Fruit fly (Drosophila melanogaster) whole organism: ENCODE results near the gene Med.

Source experiments
- CG8478 ChIP-seq: fragments of >200 bp; optimal IDR thresholded peaks from 2 replicates; lab custom pipeline; 2018; ENCODE audit warnings: inconsistent platforms
- Dll ChIP-seq: fragments of >200 bp; optimal IDR thresholded peaks from 2 replicates; lab custom pipeline; 2017
- EcR ChIP-seq, 2 experiments: fragments of >200 bp; optimal IDR thresholded peaks; 2 replicates each; lab custom pipeline; 2017; ENCODE audit warnings: missing biosample characterization in 2 of 2, missing genetic modification characterization in 2 of 2, missing genetic modification reagents in 2 of 2
- pan ChIP-seq: fragments of >200 bp; optimal IDR thresholded peaks from 2 replicates; lab custom pipeline; 2017
- psq ChIP-seq: fragments of >200 bp; optimal IDR thresholded peaks from 2 replicates; lab custom pipeline; 2017
- usp ChIP-seq: fragments of >200 bp; optimal IDR thresholded peaks from 2 replicates; lab custom pipeline; 2017; ENCODE audit warnings: missing biosample characterization, missing genetic modification characterization, mixed read lengths

Gene Med

DNA sequence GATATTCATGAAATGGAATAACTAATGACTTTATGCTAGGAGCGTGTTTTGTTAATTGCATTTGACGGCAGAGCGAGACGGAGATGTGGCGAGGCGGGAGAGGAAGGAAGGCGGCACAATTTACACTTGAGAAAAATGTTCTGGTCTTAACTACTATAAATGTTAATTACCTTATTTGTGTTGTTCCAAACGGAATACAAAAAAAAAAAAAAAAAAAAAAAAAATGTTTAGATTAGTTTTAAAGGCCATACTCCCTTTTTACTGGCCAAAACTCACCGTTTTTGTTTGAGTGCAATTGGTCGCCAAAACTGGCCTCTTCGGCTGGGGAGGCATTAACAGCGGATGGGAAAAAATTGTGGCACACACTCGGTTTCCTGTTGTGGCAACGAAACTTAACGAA, 16.3 kb downstream of the Med start:
- TF ChIP-seq EcR (GFP tag; optimal IDR thresholded peaks at IDR 0.05; lab: Kevin White, UChicago) (no peak), pan (no peak), usp (GFP tag; lab: Kevin White, UChicago) (no peak), Dll (lab: Kevin White, UChicago) (no peak), CG8478 (lab: Kevin White, UChicago) (no peak), psq (no peak)

DNA sequence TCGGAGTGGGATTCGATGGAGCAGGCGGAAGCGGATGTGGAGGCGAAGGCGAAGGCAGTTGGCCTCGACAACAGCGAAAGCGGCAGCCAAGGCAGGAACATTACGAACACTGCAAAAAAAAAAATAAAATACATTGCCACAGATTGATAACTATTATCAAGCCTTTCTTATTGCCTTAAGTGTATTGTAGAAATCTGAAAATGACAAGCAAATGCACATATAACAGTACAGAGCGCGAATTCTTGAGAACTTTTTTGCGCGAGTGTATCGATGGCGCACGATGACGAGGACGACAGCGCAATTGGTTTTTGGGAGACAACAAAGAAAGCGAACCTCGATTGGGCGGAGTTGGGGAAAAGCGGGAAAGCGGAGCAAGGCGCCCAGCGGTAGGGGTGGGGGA, 19.5 kb downstream of the Med start:
- TF ChIP-seq Dll (lab: Kevin White, UChicago) = no peak
- TF ChIP-seq CG8478 (lab: Kevin White, UChicago) = no peak
- TF ChIP-seq psq = no peak
- TF ChIP-seq pan = no peak
- no peak for TF ChIP-seq usp (GFP tag; lab: Kevin White, UChicago)
- no peak for TF ChIP-seq EcR (GFP tag; optimal IDR thresholded peaks at IDR 0.05; lab: Kevin White, UChicago)

dm6 chr3R:31632316-31632715, 21.5 kb downstream of the Med start:
- TF ChIP-seq usp (GFP tag; lab: Kevin White, UChicago) = no peak
- TF ChIP-seq CG8478 (lab: Kevin White, UChicago) = no peak
- TF ChIP-seq EcR (GFP tag; optimal IDR thresholded peaks at IDR 0.05; lab: Kevin White, UChicago) = no peak
- no peak for TF ChIP-seq Dll (lab: Kevin White, UChicago)

DNA sequence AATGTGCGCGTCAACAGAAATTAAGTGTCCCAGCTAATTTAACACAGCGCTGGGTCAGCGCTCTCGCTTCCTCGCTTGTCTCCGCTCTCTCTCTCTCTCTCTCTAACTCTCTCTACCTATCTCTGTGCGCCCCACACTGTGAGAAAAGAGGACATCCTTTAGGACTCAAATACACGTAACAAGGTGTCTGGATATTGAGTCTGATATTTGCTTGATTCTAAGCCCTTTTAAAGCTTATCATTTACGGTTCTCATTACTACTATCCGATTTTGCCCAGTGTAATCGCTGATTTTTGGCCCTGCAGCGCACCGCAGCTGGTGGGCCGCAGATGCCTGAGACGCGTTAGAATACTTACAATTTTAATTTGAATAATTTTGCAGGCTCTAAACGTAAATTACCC, 25.7 kb downstream of the Med start:
- TF ChIP-seq usp (GFP tag; lab: Kevin White, UChicago) = no peak
- TF ChIP-seq Dll (lab: Kevin White, UChicago) = no peak
- no peak for TF ChIP-seq psq
- no peak for TF ChIP-seq pan
- TF ChIP-seq CG8478 (lab: Kevin White, UChicago) = no peak
- no peak for TF ChIP-seq EcR (GFP tag; optimal IDR thresholded peaks at IDR 0.05; lab: Kevin White, UChicago)

dm6 chr3R:31662757-31663156, 51.9 kb downstream of the Med start:
- TF ChIP-seq usp (GFP tag; lab: Kevin White, UChicago) (no peak), psq (no peak), EcR (GFP tag; optimal IDR thresholded peaks at IDR 0.05; lab: Kevin White, UChicago) (no peak), CG8478 (lab: Kevin White, UChicago) (no peak), pan (no peak), Dll (lab: Kevin White, UChicago) (no peak)
